Worm (Caenorhabditis elegans) whole organism, early embryonic: ENCODE data around the gene let-716.

Experiments used
- B0310.2 ChIP-seq: sonication (generic microtip); optimal IDR thresholded peaks from 2 replicates; lab custom pipeline; 2016; ENCODE audit warnings: mild to moderate bottlenecking, missing genetic modification characterization, missing compliant biosample characterization
- F13C5.2 ChIP-seq: sonication (generic microtip); optimal IDR thresholded peaks from 2 replicates; lab custom pipeline; 2017; ENCODE audit warnings: mild to moderate bottlenecking, missing genetic modification characterization, inconsistent platforms, missing compliant biosample characterization
- aly-1 ChIP-seq: sonication (generic microtip); optimal IDR thresholded peaks from 2 replicates; lab custom pipeline; 2016; ENCODE audit warnings: missing genetic modification characterization, missing compliant biosample characterization
- ama-1 ChIP-seq: fragments of 150-350 bp; optimal IDR thresholded peaks from 2 replicates; lab custom pipeline; 2014
- ceh-13 ChIP-seq: fragments of 200-800 bp; sonication (Bioruptor generic); optimal IDR thresholded peaks from 2 replicates; lab custom pipeline; 2018; ENCODE audit warnings: mild to moderate bottlenecking, missing genetic modification characterization, missing compliant biosample characterization
- ceh-36 ChIP-seq: sonication (generic microtip); optimal IDR thresholded peaks from 2 replicates; lab custom pipeline; 2016; ENCODE audit warnings: missing genetic modification characterization, inconsistent platforms, missing compliant biosample characterization
- ets-7 ChIP-seq: sonication (generic microtip); optimal IDR thresholded peaks from 2 replicates; lab custom pipeline; 2016; ENCODE audit warnings: missing genotype, missing genetic modification characterization, missing compliant biosample characterization
- flt-1 ChIP-seq: fragments of 200-800 bp; sonication (Bioruptor generic); IDR thresholded peaks from 2 replicates; pipeline ENCODE4 v1.3.6; 2022; ENCODE audit warnings: missing genetic modification characterization, missing compliant biosample characterization
- hmbx-1 ChIP-seq: sonication (generic microtip); optimal IDR thresholded peaks from 2 replicates; lab custom pipeline; 2016; ENCODE audit warnings: mild to moderate bottlenecking, missing genetic modification characterization, missing compliant biosample characterization
- hmg-4 ChIP-seq: fragments of 200-800 bp; sonication (Bioruptor generic); optimal IDR thresholded peaks from 2 replicates; lab custom pipeline; 2018; ENCODE audit warnings: mild to moderate bottlenecking, missing genetic modification characterization, missing compliant biosample characterization
- hnd-1 ChIP-seq: sonication (generic microtip); optimal IDR thresholded peaks from 2 replicates; lab custom pipeline; 2016; ENCODE audit warnings: missing genetic modification characterization, missing compliant biosample characterization
- pes-1 ChIP-seq: fragments of 200-800 bp; sonication (Bioruptor generic); IDR thresholded peaks from 2 replicates; pipeline ENCODE4 v1.3.6; 2022; ENCODE audit warnings: missing genetic modification reagents, missing genetic modification characterization, missing compliant biosample characterization
- scrt-1 ChIP-seq: fragments of 200-800 bp; sonication (Bioruptor generic); IDR thresholded peaks from 2 replicates; pipeline ENCODE4 v1.3.6; 2022; ENCODE audit warnings: missing genetic modification characterization, missing compliant biosample characterization
- sea-1 ChIP-seq: fragments of 200-800 bp; sonication (Bioruptor generic); conservative IDR thresholded peaks from 2 replicates; pipeline ENCODE4 v1.3.6; 2022; ENCODE audit warnings: missing genetic modification characterization, missing compliant biosample characterization
- tbx-11 ChIP-seq: fragments of 200-800 bp; sonication (Bioruptor generic); IDR thresholded peaks from 2 replicates; pipeline ENCODE4 v1.3.6; 2022; ENCODE audit warnings: missing genetic modification characterization, missing compliant biosample characterization
- tbx-37 ChIP-seq: fragments of 200-800 bp; sonication (Bioruptor generic); conservative IDR thresholded peaks from 2 replicates; pipeline ENCODE4 v1.3.6; 2022; ENCODE audit warnings: missing genetic modification reagents, missing genetic modification characterization, missing compliant biosample characterization
- tra-4 ChIP-seq: sonication (generic microtip); optimal IDR thresholded peaks from 2 replicates; lab custom pipeline; 2017; ENCODE audit warnings: missing genetic modification characterization, missing compliant biosample characterization

let-716 gene

ce11 chrIII:6358704-6359103, 24.6 kb upstream of the let-716 start:
- TF ChIP-seq ets-7 (no peak), ceh-13 (GFP tag; lab: Kevin White, UChicago) (no peak), tbx-37 (GFP tag; lab: Robert Waterston, UW) (no peak), scrt-1 (GFP tag; lab: Robert Waterston, UW) (no peak), tra-4 (tag; lab: Kevin White, UChicago) (no peak), B0310.2 (tag; lab: Kevin White, UChicago) (no peak), flt-1 (GFP tag; lab: Robert Waterston, UW) (no peak), ceh-36 (tag; lab: Kevin White, UChicago) (no peak), tbx-11 (GFP tag; lab: Robert Waterston, UW) (no peak), pes-1 (GFP tag; lab: Robert Waterston, UW) (no peak), aly-1 (tag; lab: Kevin White, UChicago) (no peak), hmg-4 (no peak), hmbx-1 (tag; lab: Kevin White, UChicago) (no peak), F13C5.2 (tag; lab: Kevin White, UChicago) (no peak), ama-1 (lab: Kevin White, UChicago) (no peak), hnd-1 (tag; lab: Kevin White, UChicago) (no peak), sea-1 (GFP tag; lab: Robert Waterston, UW) (no peak)

- TF ChIP-seq ceh-36 (tag; lab: Kevin White, UChicago) (no peak), tbx-11 (GFP tag; lab: Robert Waterston, UW) (0 out of 2 replicates have a peak, but pooled peaks have one; percentile 16)
Observed at ce11 chrIII:6359171-6359854, 24.0 kb upstream of the let-716 start.

- no peak for TF ChIP-seq hmg-4
- no peak for TF ChIP-seq pes-1 (GFP tag; lab: Robert Waterston, UW)
- no peak for TF ChIP-seq ceh-36 (tag; lab: Kevin White, UChicago)
- TF ChIP-seq sea-1 (GFP tag; lab: Robert Waterston, UW), result no peak
- TF ChIP-seq tbx-37 (GFP tag; lab: Robert Waterston, UW), result no peak
- TF ChIP-seq ets-7, result no peak
- no peak for TF ChIP-seq aly-1 (tag; lab: Kevin White, UChicago)
- no peak for TF ChIP-seq F13C5.2 (tag; lab: Kevin White, UChicago)
- TF ChIP-seq flt-1 (GFP tag; lab: Robert Waterston, UW), result no peak
- TF ChIP-seq hmbx-1 (tag; lab: Kevin White, UChicago), result no peak
- TF ChIP-seq hnd-1 (tag; lab: Kevin White, UChicago), result no peak
- no peak for TF ChIP-seq tra-4 (tag; lab: Kevin White, UChicago)
- TF ChIP-seq B0310.2 (tag; lab: Kevin White, UChicago), result no peak
- no peak for TF ChIP-seq tbx-11 (GFP tag; lab: Robert Waterston, UW)
- no peak for TF ChIP-seq ceh-13 (GFP tag; lab: Kevin White, UChicago)
- no peak for TF ChIP-seq ama-1 (lab: Kevin White, UChicago)
- no peak for TF ChIP-seq scrt-1 (GFP tag; lab: Robert Waterston, UW)
Observed at ce11 chrIII:6360114-6360513, 23.2 kb upstream of the let-716 start.

- TF ChIP-seq F13C5.2 (tag; lab: Kevin White, UChicago) (no peak), hnd-1 (tag; lab: Kevin White, UChicago) (no peak), aly-1 (tag; lab: Kevin White, UChicago) (no peak), hmg-4 (no peak), pes-1 (GFP tag; lab: Robert Waterston, UW) (no peak), B0310.2 (tag; lab: Kevin White, UChicago) (no peak), tbx-11 (GFP tag; lab: Robert Waterston, UW) (no peak), ceh-13 (GFP tag; lab: Kevin White, UChicago) (no peak), ama-1 (lab: Kevin White, UChicago) (no peak), tbx-37 (GFP tag; lab: Robert Waterston, UW) (no peak)
Observed at ce11 chrIII:6360825-6361224, 22.5 kb upstream of the let-716 start.

- no peak for TF ChIP-seq hmbx-1 (tag; lab: Kevin White, UChicago)
- TF ChIP-seq ets-7, result no peak
- no peak for TF ChIP-seq ceh-36 (tag; lab: Kevin White, UChicago)
- no peak for TF ChIP-seq tbx-11 (GFP tag; lab: Robert Waterston, UW)
- TF ChIP-seq tbx-37 (GFP tag; lab: Robert Waterston, UW), result no peak
- TF ChIP-seq aly-1 (tag; lab: Kevin White, UChicago), result no peak
Observed at ce11 chrIII:6361560-6361959, 21.8 kb upstream of the let-716 start.

ce11 chrIII:6362323-6362922, 20.9 kb upstream of the let-716 start:
- no peak for TF ChIP-seq hmg-4
- no peak for TF ChIP-seq F13C5.2 (tag; lab: Kevin White, UChicago)
- TF ChIP-seq pes-1 (GFP tag; lab: Robert Waterston, UW), result no peak
- no peak for TF ChIP-seq tbx-37 (GFP tag; lab: Robert Waterston, UW)
- no peak for TF ChIP-seq sea-1 (GFP tag; lab: Robert Waterston, UW)
- no peak for TF ChIP-seq hnd-1 (tag; lab: Kevin White, UChicago)
- no peak for TF ChIP-seq tbx-11 (GFP tag; lab: Robert Waterston, UW)
- no peak for TF ChIP-seq flt-1 (GFP tag; lab: Robert Waterston, UW)
- TF ChIP-seq aly-1 (tag; lab: Kevin White, UChicago), result no peak
- no peak for TF ChIP-seq scrt-1 (GFP tag; lab: Robert Waterston, UW)
- no peak for TF ChIP-seq ceh-13 (GFP tag; lab: Kevin White, UChicago)
- no peak for TF ChIP-seq ets-7
- no peak for TF ChIP-seq hmbx-1 (tag; lab: Kevin White, UChicago)

- no peak for TF ChIP-seq B0310.2 (tag; lab: Kevin White, UChicago)
- TF ChIP-seq ceh-13 (GFP tag; lab: Kevin White, UChicago), result no peak
- no peak for TF ChIP-seq hnd-1 (tag; lab: Kevin White, UChicago)
- TF ChIP-seq aly-1 (tag; lab: Kevin White, UChicago), result no peak
- no peak for TF ChIP-seq ama-1 (lab: Kevin White, UChicago)
- no peak for TF ChIP-seq F13C5.2 (tag; lab: Kevin White, UChicago)
- TF ChIP-seq hmbx-1 (tag; lab: Kevin White, UChicago), result no peak
- TF ChIP-seq tra-4 (tag; lab: Kevin White, UChicago), result no peak
- TF ChIP-seq tbx-37 (GFP tag; lab: Robert Waterston, UW), result no peak
- TF ChIP-seq tbx-11 (GFP tag; lab: Robert Waterston, UW), result no peak
- no peak for TF ChIP-seq ets-7
- TF ChIP-seq flt-1 (GFP tag; lab: Robert Waterston, UW), result no peak
- TF ChIP-seq ceh-36 (tag; lab: Kevin White, UChicago), result no peak
- TF ChIP-seq sea-1 (GFP tag; lab: Robert Waterston, UW), result no peak
- TF ChIP-seq scrt-1 (GFP tag; lab: Robert Waterston, UW), result no peak
- no peak for TF ChIP-seq pes-1 (GFP tag; lab: Robert Waterston, UW)
- no peak for TF ChIP-seq hmg-4
Observed at ce11 chrIII:6364395-6364794, 19.0 kb upstream of the let-716 start.
